Fruit fly (Drosophila melanogaster): ENCODE data around the gene Pdi.

Gene Pdi

dm6 chr3L:15169795-15170194, 27.2 kb upstream of the Pdi start:
- TF ChIP-seq pan (optimal IDR thresholded peaks at IDR 0.05) = no peak
- no peak for TF ChIP-seq EcR (GFP tag; optimal IDR thresholded peaks at IDR 0.05)
- TF ChIP-seq Dll (optimal IDR thresholded peaks at IDR 0.05) = no peak
- no peak for TF ChIP-seq usp (GFP tag; optimal IDR thresholded peaks at IDR 0.05)
- TF ChIP-seq psq (optimal IDR thresholded peaks at IDR 0.05) = no peak
- no peak for TF ChIP-seq CG8478 (optimal IDR thresholded peaks at IDR 0.05)

- TF ChIP-seq Dll (optimal IDR thresholded peaks at IDR 0.05) (peak; percentile 23), usp (GFP tag; optimal IDR thresholded peaks at IDR 0.05) (no peak)
Measured at dm6 chr3L:15169010-15169409, 26.4 kb upstream of the Pdi start.

DNA sequence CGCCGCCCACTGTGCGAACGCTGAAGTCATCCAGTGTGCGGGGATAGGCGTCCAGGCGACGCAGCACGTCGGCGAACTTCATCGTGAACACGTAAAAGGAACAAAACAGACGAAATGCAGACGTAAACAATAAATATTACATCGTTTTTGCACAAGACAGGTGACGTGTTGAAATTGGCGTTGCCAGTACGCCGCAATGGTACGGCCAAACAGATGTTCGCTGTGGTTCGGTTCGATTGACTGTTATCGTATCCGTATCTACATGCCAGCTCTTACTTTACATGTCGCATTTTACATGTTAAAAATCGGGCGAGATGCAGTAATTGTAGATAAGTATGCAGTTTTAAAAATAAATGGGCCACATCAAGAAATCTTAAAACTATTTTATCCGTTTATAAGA, 20.8 kb upstream of the Pdi start, which contains the start of gene CG7011:
Gene CG7011 (minus strand): TSS at position 215 of the 400 bp plus-strand sequence.
- TF ChIP-seq CG8478 (optimal IDR thresholded peaks at IDR 0.05) = no peak
- no peak for TF ChIP-seq EcR (GFP tag; optimal IDR thresholded peaks at IDR 0.05)
- TF ChIP-seq Dll (optimal IDR thresholded peaks at IDR 0.05) = no peak
- no peak for TF ChIP-seq psq (optimal IDR thresholded peaks at IDR 0.05)
- TF ChIP-seq usp (GFP tag; optimal IDR thresholded peaks at IDR 0.05) = no peak
- no peak for TF ChIP-seq pan (optimal IDR thresholded peaks at IDR 0.05)

DNA sequence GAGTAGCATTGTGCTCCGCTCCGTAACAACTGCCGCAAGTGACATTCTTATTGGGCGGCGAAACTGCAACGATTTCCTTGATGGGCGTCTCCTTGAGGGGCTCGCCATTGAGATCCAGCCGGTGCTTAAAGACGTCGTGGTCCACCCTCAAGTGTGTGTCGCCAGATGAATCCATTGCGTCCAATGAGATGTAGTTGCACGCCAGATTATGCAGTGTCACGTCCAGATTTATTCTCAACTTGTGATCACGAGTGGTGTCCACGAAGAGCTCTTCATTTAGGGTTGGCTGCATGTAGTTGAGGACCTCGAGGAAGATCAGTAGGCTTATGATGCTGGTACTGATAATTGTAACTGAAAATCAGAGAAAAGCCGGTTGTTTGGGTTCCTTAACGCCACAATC, 20.3 kb upstream of the Pdi start:
- TF ChIP-seq psq (optimal IDR thresholded peaks at IDR 0.05) (no peak), CG8478 (optimal IDR thresholded peaks at IDR 0.05) (no peak), Dll (optimal IDR thresholded peaks at IDR 0.05) (no peak), EcR (GFP tag; optimal IDR thresholded peaks at IDR 0.05) (no peak), pan (optimal IDR thresholded peaks at IDR 0.05) (no peak), usp (GFP tag; optimal IDR thresholded peaks at IDR 0.05) (no peak)

dm6 chr3L:15162005-15162404, 19.4 kb upstream of the Pdi start:
- no peak for TF ChIP-seq pan (optimal IDR thresholded peaks at IDR 0.05)
- TF ChIP-seq EcR (GFP tag; optimal IDR thresholded peaks at IDR 0.05) = no peak
- no peak for TF ChIP-seq usp (GFP tag; optimal IDR thresholded peaks at IDR 0.05)
- no peak for TF ChIP-seq psq (optimal IDR thresholded peaks at IDR 0.05)
- no peak for TF ChIP-seq Dll (optimal IDR thresholded peaks at IDR 0.05)
- TF ChIP-seq CG8478 (optimal IDR thresholded peaks at IDR 0.05) = no peak

DNA sequence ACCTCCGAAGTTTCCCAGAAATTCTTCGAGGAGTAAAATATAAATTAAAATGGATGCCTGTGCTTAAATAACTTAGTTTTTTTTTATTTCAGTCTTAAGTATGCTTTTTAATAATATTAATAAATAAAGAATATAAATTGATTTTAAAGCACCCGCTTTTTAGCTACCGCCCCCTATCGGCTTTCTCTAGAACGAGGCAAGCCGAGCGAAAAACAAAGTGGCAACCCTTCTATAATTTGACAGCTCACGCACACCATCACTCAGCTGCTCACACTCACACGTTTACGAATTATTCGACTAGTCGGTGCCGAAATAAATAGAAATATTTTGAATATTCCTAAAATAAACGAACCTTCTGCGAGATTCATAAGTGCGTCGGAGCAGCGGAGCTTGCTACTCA, 18.9 kb upstream of the Pdi start, which contains the start of gene CG6878:
Gene CG6878 (plus strand): TSS at position 269 of the 400 bp plus-strand sequence.
- TF ChIP-seq pan (optimal IDR thresholded peaks at IDR 0.05) (no peak), usp (GFP tag; optimal IDR thresholded peaks at IDR 0.05) (no peak), psq (optimal IDR thresholded peaks at IDR 0.05) (no peak)

dm6 chr3L:15158330-15159114, 15.9 kb upstream of the Pdi start, which contains the start of the genes Msh6 and Prp31:
Gene Msh6 (minus strand): TSS chr3L:15158562.
Gene Prp31 (plus strand): TSS chr3L:15159100.
- TF ChIP-seq pan (optimal IDR thresholded peaks at IDR 0.05) (no peak), Dll (optimal IDR thresholded peaks at IDR 0.05) (no peak), psq (optimal IDR thresholded peaks at IDR 0.05) (no peak), CG8478 (optimal IDR thresholded peaks at IDR 0.05) (no peak), usp (GFP tag; optimal IDR thresholded peaks at IDR 0.05) (no peak), EcR (GFP tag; optimal IDR thresholded peaks at IDR 0.05) (no peak)

- TF ChIP-seq usp (GFP tag; optimal IDR thresholded peaks at IDR 0.05) = no peak
- no peak for TF ChIP-seq psq (optimal IDR thresholded peaks at IDR 0.05)
- no peak for TF ChIP-seq EcR (GFP tag; optimal IDR thresholded peaks at IDR 0.05)
Measured at dm6 chr3L:15150028-15150427, 7.4 kb upstream of the Pdi start.

- no peak for TF ChIP-seq EcR (GFP tag; optimal IDR thresholded peaks at IDR 0.05)
- no peak for TF ChIP-seq psq (optimal IDR thresholded peaks at IDR 0.05)
- no peak for TF ChIP-seq pan (optimal IDR thresholded peaks at IDR 0.05)
- no peak for TF ChIP-seq usp (GFP tag; optimal IDR thresholded peaks at IDR 0.05)
- no peak for TF ChIP-seq Dll (optimal IDR thresholded peaks at IDR 0.05)
- TF ChIP-seq CG8478 (optimal IDR thresholded peaks at IDR 0.05) = no peak
Measured at dm6 chr3L:15146643-15147187, 4.1 kb upstream of the Pdi start, which contains the start of gene FucTA. Gene FucTA (plus strand): TSS chr3L:15147137.

dm6 chr3L:15143638-15144600, 1.3 kb upstream of the Pdi start, which contains the start of the genes CG32147 and Pex3:
Gene CG32147 (minus strand): TSS chr3L:15144059.
Gene Pex3 (plus strand): TSS chr3L:15144355.
- TF ChIP-seq usp (GFP tag; optimal IDR thresholded peaks at IDR 0.05) (no peak), EcR (GFP tag; optimal IDR thresholded peaks at IDR 0.05) (no peak), CG8478 (optimal IDR thresholded peaks at IDR 0.05) (no peak), pan (optimal IDR thresholded peaks at IDR 0.05) (no peak), Dll (optimal IDR thresholded peaks at IDR 0.05) (no peak)

DNA sequence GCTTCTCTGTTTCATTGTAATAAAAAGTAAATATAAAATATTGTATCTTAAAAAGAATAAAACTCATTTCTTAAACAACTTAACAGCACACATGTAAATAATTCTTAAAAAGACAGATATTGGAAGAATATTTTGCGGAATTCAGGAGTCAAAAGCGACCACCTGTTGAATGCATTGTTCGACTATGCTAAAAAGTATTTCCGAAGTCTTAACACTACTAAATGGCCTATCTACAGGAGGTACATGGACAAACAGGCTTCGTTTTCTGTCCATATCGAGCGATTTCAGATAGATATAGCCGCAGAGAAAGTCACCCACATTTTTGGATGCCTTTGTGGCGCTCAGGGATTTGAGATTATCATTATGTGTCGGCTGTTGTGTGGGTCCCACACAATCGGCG, 468 bp upstream of the Pdi start:
- TF ChIP-seq EcR (GFP tag; optimal IDR thresholded peaks at IDR 0.05) = no peak
- no peak for TF ChIP-seq CG8478 (optimal IDR thresholded peaks at IDR 0.05)
- no peak for TF ChIP-seq psq (optimal IDR thresholded peaks at IDR 0.05)
- no peak for TF ChIP-seq usp (GFP tag; optimal IDR thresholded peaks at IDR 0.05)
- TF ChIP-seq pan (optimal IDR thresholded peaks at IDR 0.05) = no peak
- TF ChIP-seq Dll (optimal IDR thresholded peaks at IDR 0.05) = no peak

Data from whole organism.